Worm (Caenorhabditis elegans) whole organism, midembryonic: ENCODE data around the gene K08C7.4.

Experiments
- flt-1 ChIP-seq: fragments of 200-800 bp; sonication (Bioruptor generic); IDR thresholded peaks from 2 replicates; pipeline ENCODE4 v1.3.6; 2022; ENCODE audit warnings: missing genetic modification characterization, missing compliant biosample characterization
- klf-2 ChIP-seq: fragments of 200-800 bp; sonication (Bioruptor generic); conservative IDR thresholded peaks from 2 replicates; pipeline ENCODE4 v1.3.6; 2022; ENCODE audit warnings: missing genetic modification reagents, missing genetic modification characterization, missing compliant biosample characterization
- ref-1 ChIP-seq: fragments of 200-800 bp; sonication (Bioruptor generic); conservative IDR thresholded peaks from 2 replicates; pipeline ENCODE4 v1.3.6; 2022; ENCODE audit warnings: missing genetic modification reagents, missing genetic modification characterization, missing compliant biosample characterization
- ztf-29 ChIP-seq: fragments of 200-800 bp; sonication (Bioruptor generic); IDR thresholded peaks from 2 replicates; pipeline ENCODE4 v1.3.6; 2022; ENCODE audit warnings: missing genetic modification reagents, missing genetic modification characterization, missing compliant biosample characterization

- TF ChIP-seq klf-2 (GFP tag; lab: Robert Waterston, UW) (no peak), ref-1 (GFP tag; lab: Robert Waterston, UW) (no peak), flt-1 (GFP tag; lab: Robert Waterston, UW) (no peak), ztf-29 (GFP tag; lab: Robert Waterston, UW) (no peak)
These were observed at the start of gene K08C7.4 for ce11 chrIV:10680379-10680778.
